Worm (Caenorhabditis elegans): Measurements from ENCODE around the gene Y43C5A.7.
A peak's percentile ranks its signal among the peaks of the same experiment; 100 is the strongest.

Gene Y43C5A.7

ce11 chrIV:10243276-10243675 is 33.8 kb upstream of the Y43C5A.7 start, which contains the start of gene tkt-1 (continued):
- TF ChIP-seq nhr-25 (tag; optimal IDR thresholded peaks at IDR 0.05; ENCODE audit: borderline replicate concordance, insufficient read depth): no peak
- TF ChIP-seq nhr-111 (GFP tag; optimal IDR thresholded peaks at IDR 0.05): no peak
- TF ChIP-seq nhr-41 (GFP tag; IDR thresholded peaks at IDR 0.05): no peak
- TF ChIP-seq lsy-2 (tag; optimal IDR thresholded peaks at IDR 0.05): peak in 1 of 2 experiments; percentile 9
- TF ChIP-seq nhr-6 (tag; optimal IDR thresholded peaks at IDR 0.05): no peak
- TF ChIP-seq dmd-9 (GFP tag; IDR thresholded peaks at IDR 0.05): no peak
- no peak for TF ChIP-seq ceh-20 (GFP tag; IDR thresholded peaks at IDR 0.05)
- TF ChIP-seq spr-3 (GFP tag; optimal IDR thresholded peaks at IDR 0.05): no peak
- TF ChIP-seq fkh-10 (GFP tag; optimal IDR thresholded peaks at IDR 0.05): no peak
- TF ChIP-seq hmg-1.1 (GFP tag; IDR thresholded peaks at IDR 0.05): no peak
- no peak for TF ChIP-seq ama-1 (optimal IDR thresholded peaks at IDR 0.05)
- no peak for TF ChIP-seq mxl-2 (GFP tag; conservative IDR thresholded peaks at IDR 0.05)
- no peak for TF ChIP-seq mdt-29 (GFP tag; IDR thresholded peaks at IDR 0.05)
- no peak for TF ChIP-seq D1046.2 (GFP tag; IDR thresholded peaks at IDR 0.05)
- TF ChIP-seq zip-11 (GFP tag; IDR thresholded peaks at IDR 0.05): no peak
- peak; percentile 49 for TF ChIP-seq hlh-11 (tag; optimal IDR thresholded peaks at IDR 0.05)
- no peak for TF ChIP-seq ztf-11 (tag; optimal IDR thresholded peaks at IDR 0.05)
- TF ChIP-seq egl-43 (GFP tag; IDR thresholded peaks at IDR 0.05): no peak
- no peak for TF ChIP-seq lin-1 (GFP tag; IDR thresholded peaks at IDR 0.05)
- TF ChIP-seq fos-1 (tag; optimal IDR thresholded peaks at IDR 0.05): no peak

ce11 chrIV:10245666-10246210 is 31.3 kb upstream of the Y43C5A.7 start, which contains the start of gene F01G10.10:
Gene F01G10.10, plus strand, starts transcription at chrIV:10246160.
- TF ChIP-seq zfp-2 (tag; optimal IDR thresholded peaks at IDR 0.05) (no peak), nhr-48 (tag; optimal IDR thresholded peaks at IDR 0.05) (no peak), zip-2 (tag; optimal IDR thresholded peaks at IDR 0.05) (no peak), daf-8 (GFP tag; IDR thresholded peaks at IDR 0.05) (no peak), egl-43 (GFP tag; IDR thresholded peaks at IDR 0.05) (peak; percentile 42; the same call in 1 of the 2 replicates), nhr-237 (tag; optimal IDR thresholded peaks at IDR 0.05) (no peak), Y48G9A.11 (GFP tag; IDR thresholded peaks at IDR 0.05) (0 out of 2 replicates have a peak, but pooled peaks have one; percentile 35), ceh-28 (tag; optimal IDR thresholded peaks at IDR 0.05) (no peak), pqm-1 (tag; optimal IDR thresholded peaks at IDR 0.05) (no peak), duxl-1 (tag; optimal IDR thresholded peaks at IDR 0.05; ENCODE audit: poor library complexity) (no peak), F44E2.7 (GFP tag; IDR thresholded peaks at IDR 0.05) (no peak), nhr-102 (tag; optimal IDR thresholded peaks at IDR 0.05) (peak; percentile 25), Y5F2A.4 (GFP tag; optimal IDR thresholded peaks at IDR 0.05) (no peak), nhr-77 (tag; optimal IDR thresholded peaks at IDR 0.05) (no peak), F10B5.3 (tag; optimal IDR thresholded peaks at IDR 0.05) (no peak), F26F4.8 (GFP tag; conservative IDR thresholded peaks at IDR 0.05) (no peak), nhr-28 (tag; optimal IDR thresholded peaks at IDR 0.05) (peak; percentile 13), lin-15B (tag; optimal IDR thresholded peaks at IDR 0.05) (no peak), vab-7 (GFP tag; IDR thresholded peaks at IDR 0.05) (no peak), sdz-12 (GFP tag; optimal IDR thresholded peaks at IDR 0.05) (no peak), nhr-42 (GFP tag; IDR thresholded peaks at IDR 0.05) (no peak), lim-7 (GFP tag; IDR thresholded peaks at IDR 0.05) (peak; percentile 57; the same call in 1 of the 2 replicates), zag-1 (tag; optimal IDR thresholded peaks at IDR 0.05) (no peak), Y105C5A.15 (GFP tag; IDR thresholded peaks at IDR 0.05) (no peak), D1046.2 (GFP tag; IDR thresholded peaks at IDR 0.05) (no peak), T26A8.4 (GFP tag; IDR thresholded peaks at IDR 0.05) (peak; percentile 36; the same call in 1 of the 2 replicates), fos-1 (tag; optimal IDR thresholded peaks at IDR 0.05) (no peak), mxl-3 (GFP tag; optimal IDR thresholded peaks at IDR 0.05) (peak; percentile 2), ctbp-1 (GFP tag; IDR thresholded peaks at IDR 0.05) (no peak), lin-13 (GFP tag; optimal IDR thresholded peaks at IDR 0.05) (no peak), dmd-6 (GFP tag; IDR thresholded peaks at IDR 0.05) (no peak), skn-1 (tag; optimal IDR thresholded peaks at IDR 0.05) (no peak), dmd-8 (GFP tag; IDR thresholded peaks at IDR 0.05) (0 out of 2 replicates have a peak, but pooled peaks have one; percentile 4), mes-2 (tag; optimal IDR thresholded peaks at IDR 0.05; ENCODE audit: poor library complexity, severe bottlenecking) (peak; percentile 33)

Data from whole organism, L4 larva.